Worm (Caenorhabditis elegans) whole organism, late embryonic: ENCODE results near the gene tdp-1.
A peak's percentile ranks its signal among the peaks of the same experiment; 100 is the strongest.

ENCODE experiments used
- C38D4.7 ChIP-seq: fragments of 200-800 bp; sonication (Bioruptor generic); optimal IDR thresholded peaks from 2 replicates; lab custom pipeline; 2018; ENCODE audit warnings: mild to moderate bottlenecking, missing genetic modification characterization, moderate library complexity, missing compliant biosample characterization
- ceh-14 ChIP-seq: sonication (generic microtip); optimal IDR thresholded peaks from 2 replicates; lab custom pipeline; 2016; ENCODE audit warnings: missing genotype, missing genetic modification characterization, missing compliant biosample characterization
- ceh-18 ChIP-seq: sonication (generic microtip); optimal IDR thresholded peaks from 2 replicates; lab custom pipeline; 2016; ENCODE audit warnings: missing genetic modification characterization, missing compliant biosample characterization
- ceh-2 ChIP-seq: sonication (generic microtip); optimal IDR thresholded peaks from 2 replicates; lab custom pipeline; 2016; ENCODE audit warnings: missing genotype, missing genetic modification characterization, missing compliant biosample characterization
- ceh-22 ChIP-seq: sonication (generic microtip); optimal IDR thresholded peaks from 2 replicates; lab custom pipeline; 2017; ENCODE audit warnings: missing biosample characterization, missing genetic modification characterization
- ceh-31 ChIP-seq: sonication (generic microtip); optimal IDR thresholded peaks from 2 replicates; lab custom pipeline; 2016; ENCODE audit warnings: missing genetic modification characterization, missing compliant biosample characterization
- ceh-34 ChIP-seq: sonication (generic microtip); optimal IDR thresholded peaks from 2 replicates; lab custom pipeline; 2016; ENCODE audit warnings: mild to moderate bottlenecking, missing genetic modification characterization, missing compliant biosample characterization
- ceh-45 ChIP-seq: fragments of 200-800 bp; sonication (Bioruptor generic); IDR thresholded peaks from 2 replicates; pipeline ENCODE4 v1.3.6; 2022; ENCODE audit warnings: missing genetic modification reagents, missing genetic modification characterization, missing compliant biosample characterization
- ceh-48 ChIP-seq: sonication (generic microtip); optimal IDR thresholded peaks from 2 replicates; lab custom pipeline; 2016; ENCODE audit warnings: missing genetic modification characterization, inconsistent platforms, missing compliant biosample characterization
- ceh-9 ChIP-seq: sonication (generic microtip); optimal IDR thresholded peaks from 2 replicates; lab custom pipeline; 2016; ENCODE audit warnings: mild to moderate bottlenecking, missing genetic modification characterization, inconsistent platforms, missing compliant biosample characterization
- che-1 ChIP-seq: sonication (generic microtip); optimal IDR thresholded peaks from 2 replicates; lab custom pipeline; 2016; ENCODE audit warnings: mild to moderate bottlenecking, missing genetic modification characterization, missing compliant biosample characterization
- dmd-4 ChIP-seq: sonication (generic microtip); optimal IDR thresholded peaks from 2 replicates; lab custom pipeline; 2016; ENCODE audit warnings: borderline replicate concordance, missing genetic modification characterization, missing compliant biosample characterization
- dve-1 ChIP-seq: sonication (generic microtip); optimal IDR thresholded peaks from 2 replicates; lab custom pipeline; 2017; ENCODE audit warnings: antibody characterized with exemption, mild to moderate bottlenecking, missing genetic modification characterization, missing compliant biosample characterization
- elt-2 ChIP-seq: sonication (generic microtip); optimal IDR thresholded peaks from 2 replicates; lab custom pipeline; 2016; ENCODE audit warnings: missing genetic modification reagents, missing genetic modification characterization, missing compliant biosample characterization
- eyg-1 ChIP-seq: sonication (generic microtip); optimal IDR thresholded peaks from 2 replicates; lab custom pipeline; 2016; ENCODE audit warnings: missing genotype, missing genetic modification characterization, missing compliant biosample characterization
- fax-1 ChIP-seq: sonication (generic microtip); optimal IDR thresholded peaks from 2 replicates; lab custom pipeline; 2016; ENCODE audit warnings: missing genotype, missing genetic modification characterization, missing compliant biosample characterization
- gmeb-2 ChIP-seq: sonication (generic microtip); optimal IDR thresholded peaks from 2 replicates; lab custom pipeline; 2016; ENCODE audit warnings: missing genetic modification characterization, inconsistent platforms, missing compliant biosample characterization
- hlh-15 ChIP-seq: sonication (generic microtip); optimal IDR thresholded peaks from 2 replicates; lab custom pipeline; 2016; ENCODE audit warnings: missing genetic modification characterization, missing compliant biosample characterization
- hlh-30 ChIP-seq: sonication (generic microtip); optimal IDR thresholded peaks from 2 replicates; lab custom pipeline; 2017; ENCODE audit warnings: antibody characterized with exemption, missing genetic modification characterization, missing compliant biosample characterization; ENCODE audit not compliant: insufficient read depth
- hlh-6 ChIP-seq: sonication (generic microtip); optimal IDR thresholded peaks from 2 replicates; lab custom pipeline; 2016; ENCODE audit warnings: missing genotype, missing genetic modification characterization, missing compliant biosample characterization
- hlh-8 ChIP-seq: sonication (generic microtip); optimal IDR thresholded peaks from 2 replicates; lab custom pipeline; 2016; ENCODE audit warnings: missing genotype, missing genetic modification characterization, missing compliant biosample characterization
- mec-3 ChIP-seq: sonication (generic microtip); optimal IDR thresholded peaks from 2 replicates; lab custom pipeline; 2016; ENCODE audit warnings: borderline replicate concordance, missing genetic modification characterization, missing compliant biosample characterization
- nfya-1 ChIP-seq: sonication (generic microtip); optimal IDR thresholded peaks from 2 replicates; lab custom pipeline; 2017; ENCODE audit warnings: missing genetic modification characterization, mild to moderate bottlenecking, missing compliant biosample characterization, antibody characterized with exemption, moderate library complexity
- nhr-232 ChIP-seq: sonication (generic microtip); optimal IDR thresholded peaks from 2 replicates; lab custom pipeline; 2016; ENCODE audit warnings: missing genetic modification characterization, missing compliant biosample characterization
- pag-3 ChIP-seq: sonication (generic microtip); optimal IDR thresholded peaks from 2 replicates; lab custom pipeline; 2016; ENCODE audit warnings: missing compliant biosample characterization, missing genetic modification characterization, borderline replicate concordance
- pha-2 ChIP-seq: sonication (generic microtip); optimal IDR thresholded peaks from 2 replicates; lab custom pipeline; 2017; ENCODE audit warnings: mild to moderate bottlenecking, missing genetic modification characterization, missing compliant biosample characterization
- ref-2 ChIP-seq: sonication (generic microtip); optimal IDR thresholded peaks from 2 replicates; lab custom pipeline; 2016; ENCODE audit warnings: missing genetic modification characterization, missing compliant biosample characterization
- rnt-1 ChIP-seq: sonication (generic microtip); optimal IDR thresholded peaks from 2 replicates; lab custom pipeline; 2016; ENCODE audit warnings: missing genetic modification characterization, missing compliant biosample characterization
- sdc-2 ChIP-seq: sonication (generic microtip); optimal IDR thresholded peaks from 2 replicates; lab custom pipeline; 2016; ENCODE audit warnings: missing genotype, missing genetic modification characterization, missing compliant biosample characterization
- sox-2 ChIP-seq: fragments of 200-800 bp; sonication (Bioruptor generic); IDR thresholded peaks from 2 replicates; pipeline ENCODE4 v1.3.6; 2022; ENCODE audit warnings: missing genetic modification reagents, missing genetic modification characterization, missing compliant biosample characterization
- sox-4 ChIP-seq: sonication (generic microtip); optimal IDR thresholded peaks from 2 replicates; lab custom pipeline; 2017; ENCODE audit warnings: mild to moderate bottlenecking, missing genetic modification characterization, inconsistent platforms, missing compliant biosample characterization
- syd-9 ChIP-seq: sonication (generic microtip); optimal IDR thresholded peaks from 2 replicates; lab custom pipeline; 2016; ENCODE audit warnings: mild to moderate bottlenecking, missing genetic modification characterization, moderate library complexity, missing compliant biosample characterization
- tbx-2 ChIP-seq: sonication (generic microtip); optimal IDR thresholded peaks from 2 replicates; lab custom pipeline; 2016; ENCODE audit warnings: missing genetic modification characterization, missing compliant biosample characterization
- tbx-7 ChIP-seq: sonication (generic microtip); optimal IDR thresholded peaks from 2 replicates; lab custom pipeline; 2016; ENCODE audit warnings: missing genotype, missing genetic modification characterization, missing compliant biosample characterization
- ttx-3 ChIP-seq: sonication (generic microtip); optimal IDR thresholded peaks from 2 replicates; lab custom pipeline; 2016; ENCODE audit warnings: missing genetic modification reagents, missing genetic modification characterization, missing compliant biosample characterization
- unc-3 ChIP-seq, 2 experiments: fragments of 200-800 bp in 1 of 2; sonication (Bioruptor generic) in 1 of 2; sonication (generic microtip) in 1 of 2; conservative IDR thresholded peaks in 1 of 2; optimal IDR thresholded peaks in 1 of 2; 2 replicates each; pipeline versions ENCODE4 v1.3.6 to Lab custom; 2016 to 2022; ENCODE audit warnings: missing compliant biosample characterization in 2 of 2, missing genetic modification characterization in 2 of 2, missing genetic modification reagents in 1 of 2
- unc-42 ChIP-seq: sonication (generic microtip); optimal IDR thresholded peaks from 2 replicates; lab custom pipeline; 2016; ENCODE audit warnings: missing genotype, missing genetic modification characterization, missing compliant biosample characterization
- unc-55 ChIP-seq: sonication (generic microtip); optimal IDR thresholded peaks from 2 replicates; lab custom pipeline; 2017; ENCODE audit warnings: missing biosample characterization, missing genetic modification reagents, missing genetic modification characterization
- unc-86 ChIP-seq: sonication (generic microtip); optimal IDR thresholded peaks from 2 replicates; lab custom pipeline; 2016; ENCODE audit warnings: missing genetic modification characterization, missing compliant biosample characterization

tdp-1 gene

DNA sequence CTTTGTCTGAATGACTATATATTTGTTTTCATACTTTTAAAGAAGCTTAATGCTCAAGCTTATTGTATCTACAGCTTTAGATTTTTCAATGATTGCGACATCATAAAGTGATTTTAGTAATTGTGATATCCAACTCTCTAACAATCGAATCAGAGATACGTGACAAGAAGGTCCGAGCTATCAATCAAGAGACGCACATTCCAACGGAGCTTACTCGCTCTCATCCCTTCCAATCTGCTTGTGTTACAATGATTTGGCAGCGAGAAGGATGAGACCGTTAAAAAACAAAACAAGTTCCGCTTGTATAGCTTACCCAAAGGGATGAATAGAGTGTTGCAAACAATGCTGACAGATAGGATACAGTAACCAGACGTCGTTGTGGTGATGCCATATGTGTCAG lies 36.2 kb upstream of the tdp-1 start:
- TF ChIP-seq pha-2 (no peak), dmd-4 (tag; lab: Kevin White, UChicago) (no peak), unc-55 (GFP tag; lab: Kevin White, UChicago) (peak; percentile 70), ceh-45 (GFP tag; lab: Robert Waterston, UW) (no peak)

- TF ChIP-seq ceh-18 (tag; lab: Kevin White, UChicago): peak; percentile 42
- no peak for TF ChIP-seq fax-1 (tag; lab: Kevin White, UChicago)
- no peak for TF ChIP-seq eyg-1 (tag; lab: Kevin White, UChicago)
- TF ChIP-seq tbx-7: no peak
These were observed 35.4 kb upstream of the tdp-1 start for ce11 chrII:8962206-8962605.

DNA sequence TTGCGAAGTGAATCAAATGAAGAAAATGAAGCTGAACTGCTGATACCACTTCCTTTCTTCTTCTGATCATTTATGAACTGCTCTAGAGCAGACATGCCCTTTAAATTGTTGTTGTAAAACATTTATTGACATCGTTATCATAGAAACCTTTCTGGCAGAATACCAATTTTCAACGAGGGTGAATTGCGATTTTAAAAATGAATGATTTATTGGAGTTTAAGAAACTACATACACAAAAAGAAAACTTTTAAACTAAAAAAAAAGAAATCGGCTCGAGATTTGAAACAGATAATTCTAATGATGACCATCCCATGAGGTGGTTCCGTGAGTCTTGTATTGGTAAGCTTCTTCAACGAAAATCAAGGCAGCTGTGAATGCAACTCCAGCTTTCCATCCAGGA lies 33.6 kb upstream of the tdp-1 start, which contains the start of gene sftd-3:
TSS of gene sftd-3 (minus strand) at position 101 of the 400 bp plus-strand sequence.
- TF ChIP-seq ceh-48 (tag; lab: Kevin White, UChicago) (no peak), gmeb-2 (no peak), ceh-9 (no peak), ceh-14 (tag; lab: Kevin White, UChicago) (no peak), ref-2 (tag; lab: Kevin White, UChicago) (no peak), hlh-6 (tag; lab: Kevin White, UChicago) (no peak), C38D4.7 (GFP tag; lab: Kevin White, UChicago) (no peak), unc-3 (GFP tag; conservative IDR thresholded peaks at IDR 0.05; lab: Robert Waterston, UW) (no peak), unc-3 (tag; optimal IDR thresholded peaks at IDR 0.05; lab: Kevin White, UChicago) (no peak), rnt-1 (tag; lab: Kevin White, UChicago) (no peak), pag-3 (tag; lab: Kevin White, UChicago) (no peak), ceh-34 (tag; lab: Kevin White, UChicago) (no peak), ceh-45 (GFP tag; lab: Robert Waterston, UW) (no peak), hlh-8 (tag; lab: Kevin White, UChicago) (no peak)

- TF ChIP-seq hlh-30 (tag; lab: Kevin White, UChicago): no peak
- peak; percentile 14 for TF ChIP-seq ttx-3 (tag; lab: Kevin White, UChicago)
These were observed 32.8 kb upstream of the tdp-1 start, which contains the start of the genes ndub-3 and C18E9.2 for ce11 chrII:8964835-8965234. TSS of gene ndub-3 (minus strand) at chrII:8964890. TSS of gene C18E9.2 (plus strand) at chrII:8965006.

DNA sequence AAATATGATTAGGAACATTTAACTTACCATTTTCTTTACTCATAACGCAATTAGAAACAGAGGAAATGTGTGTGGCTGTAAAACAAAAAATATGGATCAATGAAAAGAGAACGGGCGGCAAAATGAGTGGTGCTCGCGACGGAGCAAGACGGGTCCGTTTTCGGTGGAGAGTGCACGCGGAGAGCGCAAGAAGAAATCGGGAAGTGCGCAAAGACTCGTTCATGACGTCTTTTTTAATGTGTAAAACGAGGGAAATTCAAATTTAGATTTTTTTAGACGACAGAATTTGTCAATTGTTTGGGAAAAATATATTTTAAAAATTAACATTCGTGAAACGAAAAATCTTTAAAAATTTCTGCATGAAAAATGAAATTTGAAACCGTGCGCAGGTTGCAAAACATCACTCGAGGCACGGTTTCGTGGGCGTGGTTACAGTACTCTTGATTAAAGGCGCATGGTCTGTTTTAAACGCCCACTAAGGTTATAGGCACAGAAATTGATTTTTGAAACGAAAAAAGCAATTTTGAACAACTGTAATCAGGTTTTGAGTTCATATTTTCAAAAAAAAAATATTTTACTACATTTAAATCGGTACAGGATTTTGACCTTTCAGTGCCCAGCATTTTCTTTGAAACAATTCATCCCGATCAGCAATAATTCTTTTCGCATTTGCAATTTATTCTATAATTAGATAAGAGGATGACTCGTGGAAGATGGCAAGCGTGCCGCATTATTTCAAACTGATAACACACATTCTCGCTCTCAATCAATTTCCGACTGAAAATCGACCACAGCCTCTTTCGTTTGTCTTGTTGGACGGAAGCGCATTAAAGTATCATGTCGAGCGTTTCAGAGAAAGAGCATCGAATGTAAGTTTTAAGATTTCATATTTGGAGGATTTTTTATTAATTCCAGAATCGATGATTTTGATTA lies 28.1 kb upstream of the tdp-1 start, which contains the start of the genes szy-20 and C18E9.5:
TSS of gene szy-20 (minus strand) at position 83 of the 933 bp plus-strand sequence.
TSS of gene C18E9.5 (plus strand) at position 730 of the 933 bp plus-strand sequence.
- TF ChIP-seq dve-1 (peak; percentile 28), ref-2 (tag; lab: Kevin White, UChicago) (peak; percentile 62), ceh-14 (tag; lab: Kevin White, UChicago) (peak; percentile 38), ceh-2 (tag; lab: Kevin White, UChicago) (peak; percentile 24), hlh-6 (tag; lab: Kevin White, UChicago) (no peak), ceh-31 (tag; lab: Kevin White, UChicago) (peak; percentile 76), ceh-45 (GFP tag; lab: Robert Waterston, UW) (no peak), hlh-30 (tag; lab: Kevin White, UChicago) (peak; percentile 21), eyg-1 (tag; lab: Kevin White, UChicago) (no peak), sdc-2 (tag; lab: Kevin White, UChicago) (no peak), syd-9 (tag; lab: Kevin White, UChicago) (peak; percentile 34), che-1 (tag; lab: Kevin White, UChicago) (no peak), hlh-15 (tag; lab: Kevin White, UChicago) (no peak), sox-4 (tag; lab: Kevin White, UChicago) (no peak), gmeb-2 (no peak), nfya-1 (peak; percentile 67), dmd-4 (tag; lab: Kevin White, UChicago) (no peak), elt-2 (tag; lab: Kevin White, UChicago) (peak; percentile 26), unc-42 (tag; lab: Kevin White, UChicago) (peak; percentile 67), pha-2 (no peak), unc-86 (tag; lab: Kevin White, UChicago) (peak; percentile 35), tbx-7 (peak; percentile 14), ceh-22 (tag; lab: Kevin White, UChicago) (no peak), unc-3 (GFP tag; conservative IDR thresholded peaks at IDR 0.05; lab: Robert Waterston, UW) (no peak), unc-3 (tag; optimal IDR thresholded peaks at IDR 0.05; lab: Kevin White, UChicago) (peak; percentile 48), nhr-232 (tag; lab: Kevin White, UChicago) (peak; percentile 0), sox-2 (GFP tag; lab: Robert Waterston, UW) (no peak), tbx-2 (tag; lab: Kevin White, UChicago) (peak; percentile 28), C38D4.7 (GFP tag; lab: Kevin White, UChicago) (no peak), mec-3 (tag; lab: Kevin White, UChicago) (no peak)
